Worm (Caenorhabditis elegans) whole organism, late embryonic: ENCODE results near the gene C34F6.9.

Source experiments
- C38D4.7 ChIP-seq: fragments of 200-800 bp; sonication (Bioruptor generic); optimal IDR thresholded peaks from 2 replicates; lab custom pipeline; 2018; ENCODE audit warnings: mild to moderate bottlenecking, missing genetic modification characterization, moderate library complexity, missing compliant biosample characterization
- F13H6.1 ChIP-seq: sonication (generic microtip); optimal IDR thresholded peaks from 2 replicates; lab custom pipeline; 2016; ENCODE audit warnings: missing genetic modification characterization, missing compliant biosample characterization
- K02D7.2 ChIP-seq: sonication (generic microtip); optimal IDR thresholded peaks from 2 replicates; lab custom pipeline; 2017; ENCODE audit warnings: mild to moderate bottlenecking, missing genetic modification characterization, missing compliant biosample characterization
- K09A11.1 ChIP-seq: sonication (generic microtip); optimal IDR thresholded peaks from 2 replicates; lab custom pipeline; 2017; ENCODE audit warnings: antibody characterized with exemption, mild to moderate bottlenecking, missing genetic modification characterization, missing compliant biosample characterization; ENCODE audit not compliant: insufficient read depth
- ahr-1 ChIP-seq: sonication (generic microtip); optimal IDR thresholded peaks from 2 replicates; lab custom pipeline; 2016; ENCODE audit warnings: missing genetic modification characterization, missing compliant biosample characterization
- ama-1 ChIP-seq: fragments of 150-350 bp; optimal IDR thresholded peaks from 2 replicates; lab custom pipeline; 2014
- ceh-18 ChIP-seq: sonication (generic microtip); optimal IDR thresholded peaks from 2 replicates; lab custom pipeline; 2016; ENCODE audit warnings: missing genetic modification characterization, missing compliant biosample characterization
- ceh-19 ChIP-seq: fragments of 200-800 bp; sonication (Bioruptor generic); optimal IDR thresholded peaks from 2 replicates; lab custom pipeline; 2018; ENCODE audit warnings: mild to moderate bottlenecking, missing genetic modification characterization, missing compliant biosample characterization
- ceh-22 ChIP-seq: sonication (generic microtip); optimal IDR thresholded peaks from 2 replicates; lab custom pipeline; 2017; ENCODE audit warnings: missing biosample characterization, missing genetic modification characterization
- ceh-30 ChIP-seq: fragments of 150-350 bp; optimal IDR thresholded peaks from 2 replicates; lab custom pipeline; 2014; ENCODE audit warnings: missing biosample characterization, missing genetic modification characterization
- ceh-31 ChIP-seq: sonication (generic microtip); optimal IDR thresholded peaks from 2 replicates; lab custom pipeline; 2016; ENCODE audit warnings: missing genetic modification characterization, missing compliant biosample characterization
- ceh-34 ChIP-seq: sonication (generic microtip); optimal IDR thresholded peaks from 2 replicates; lab custom pipeline; 2016; ENCODE audit warnings: mild to moderate bottlenecking, missing genetic modification characterization, missing compliant biosample characterization
- ceh-45 ChIP-seq: fragments of 200-800 bp; sonication (Bioruptor generic); IDR thresholded peaks from 2 replicates; pipeline ENCODE4 v1.3.6; 2022; ENCODE audit warnings: missing genetic modification reagents, missing genetic modification characterization, missing compliant biosample characterization
- ceh-6 ChIP-seq: fragments of 200-800 bp; sonication (Bioruptor generic); optimal IDR thresholded peaks from 2 replicates; lab custom pipeline; 2018; ENCODE audit warnings: mild to moderate bottlenecking, missing genetic modification characterization, missing compliant biosample characterization
- ceh-9 ChIP-seq: sonication (generic microtip); optimal IDR thresholded peaks from 2 replicates; lab custom pipeline; 2016; ENCODE audit warnings: mild to moderate bottlenecking, missing genetic modification characterization, inconsistent platforms, missing compliant biosample characterization
- che-1 ChIP-seq: sonication (generic microtip); optimal IDR thresholded peaks from 2 replicates; lab custom pipeline; 2016; ENCODE audit warnings: mild to moderate bottlenecking, missing genetic modification characterization, missing compliant biosample characterization
- dmd-4 ChIP-seq: sonication (generic microtip); optimal IDR thresholded peaks from 2 replicates; lab custom pipeline; 2016; ENCODE audit warnings: borderline replicate concordance, missing genetic modification characterization, missing compliant biosample characterization
- dve-1 ChIP-seq: sonication (generic microtip); optimal IDR thresholded peaks from 2 replicates; lab custom pipeline; 2017; ENCODE audit warnings: antibody characterized with exemption, mild to moderate bottlenecking, missing genetic modification characterization, missing compliant biosample characterization
- elt-2 ChIP-seq: sonication (generic microtip); optimal IDR thresholded peaks from 2 replicates; lab custom pipeline; 2016; ENCODE audit warnings: missing genetic modification reagents, missing genetic modification characterization, missing compliant biosample characterization
- eyg-1 ChIP-seq: sonication (generic microtip); optimal IDR thresholded peaks from 2 replicates; lab custom pipeline; 2016; ENCODE audit warnings: missing genotype, missing genetic modification characterization, missing compliant biosample characterization
- fax-1 ChIP-seq: sonication (generic microtip); optimal IDR thresholded peaks from 2 replicates; lab custom pipeline; 2016; ENCODE audit warnings: missing genotype, missing genetic modification characterization, missing compliant biosample characterization
- hlh-13 ChIP-seq: fragments of 200-800 bp; sonication (Bioruptor generic); optimal IDR thresholded peaks from 2 replicates; lab custom pipeline; 2018; ENCODE audit warnings: mild to moderate bottlenecking, missing genetic modification characterization, missing compliant biosample characterization
- hlh-15 ChIP-seq: sonication (generic microtip); optimal IDR thresholded peaks from 2 replicates; lab custom pipeline; 2016; ENCODE audit warnings: missing genetic modification characterization, missing compliant biosample characterization
- hlh-6 ChIP-seq: sonication (generic microtip); optimal IDR thresholded peaks from 2 replicates; lab custom pipeline; 2016; ENCODE audit warnings: missing genotype, missing genetic modification characterization, missing compliant biosample characterization
- hlh-8 ChIP-seq: sonication (generic microtip); optimal IDR thresholded peaks from 2 replicates; lab custom pipeline; 2016; ENCODE audit warnings: missing genotype, missing genetic modification characterization, missing compliant biosample characterization
- lim-6 ChIP-seq: sonication (generic microtip); optimal IDR thresholded peaks from 2 replicates; lab custom pipeline; 2016; ENCODE audit warnings: missing genetic modification characterization, missing compliant biosample characterization
- lin-11 ChIP-seq: fragments of 200-800 bp; sonication (Bioruptor generic); optimal IDR thresholded peaks from 2 replicates; lab custom pipeline; 2018; ENCODE audit warnings: mild to moderate bottlenecking, missing genetic modification characterization, missing compliant biosample characterization
- madf-2 ChIP-seq: sonication (generic microtip); optimal IDR thresholded peaks from 2 replicates; lab custom pipeline; 2017; ENCODE audit warnings: missing genetic modification characterization, missing compliant biosample characterization
- nfya-1 ChIP-seq: sonication (generic microtip); optimal IDR thresholded peaks from 2 replicates; lab custom pipeline; 2017; ENCODE audit warnings: missing genetic modification characterization, mild to moderate bottlenecking, missing compliant biosample characterization, antibody characterized with exemption, moderate library complexity
- nhr-232 ChIP-seq: sonication (generic microtip); optimal IDR thresholded peaks from 2 replicates; lab custom pipeline; 2016; ENCODE audit warnings: missing genetic modification characterization, missing compliant biosample characterization
- npax-4 ChIP-seq: sonication (generic microtip); optimal IDR thresholded peaks from 2 replicates; lab custom pipeline; 2016; ENCODE audit warnings: missing genetic modification characterization, missing compliant biosample characterization
- pag-3 ChIP-seq: sonication (generic microtip); optimal IDR thresholded peaks from 2 replicates; lab custom pipeline; 2016; ENCODE audit warnings: missing compliant biosample characterization, missing genetic modification characterization, borderline replicate concordance
- pax-1 ChIP-seq: fragments of 150-350 bp; optimal IDR thresholded peaks from 2 replicates; lab custom pipeline; 2014; ENCODE audit warnings: missing biosample characterization, missing genetic modification characterization
- pha-2 ChIP-seq: sonication (generic microtip); optimal IDR thresholded peaks from 2 replicates; lab custom pipeline; 2017; ENCODE audit warnings: mild to moderate bottlenecking, missing genetic modification characterization, missing compliant biosample characterization
- pqm-1 ChIP-seq: sonication (generic microtip); optimal IDR thresholded peaks from 2 replicates; lab custom pipeline; 2016; ENCODE audit warnings: missing genetic modification characterization, missing compliant biosample characterization
- sdc-2 ChIP-seq: sonication (generic microtip); optimal IDR thresholded peaks from 2 replicates; lab custom pipeline; 2016; ENCODE audit warnings: missing genotype, missing genetic modification characterization, missing compliant biosample characterization
- sox-2 ChIP-seq: fragments of 200-800 bp; sonication (Bioruptor generic); IDR thresholded peaks from 2 replicates; pipeline ENCODE4 v1.3.6; 2022; ENCODE audit warnings: missing genetic modification reagents, missing genetic modification characterization, missing compliant biosample characterization
- sox-4 ChIP-seq: sonication (generic microtip); optimal IDR thresholded peaks from 2 replicates; lab custom pipeline; 2017; ENCODE audit warnings: mild to moderate bottlenecking, missing genetic modification characterization, inconsistent platforms, missing compliant biosample characterization
- tbx-2 ChIP-seq: sonication (generic microtip); optimal IDR thresholded peaks from 2 replicates; lab custom pipeline; 2016; ENCODE audit warnings: missing genetic modification characterization, missing compliant biosample characterization
- tbx-7 ChIP-seq: sonication (generic microtip); optimal IDR thresholded peaks from 2 replicates; lab custom pipeline; 2016; ENCODE audit warnings: missing genotype, missing genetic modification characterization, missing compliant biosample characterization
- unc-3 ChIP-seq, 2 experiments: fragments of 200-800 bp in 1 of 2; sonication (Bioruptor generic) in 1 of 2; sonication (generic microtip) in 1 of 2; conservative IDR thresholded peaks in 1 of 2; optimal IDR thresholded peaks in 1 of 2; 2 replicates each; pipeline versions ENCODE4 v1.3.6 to Lab custom; 2016 to 2022; ENCODE audit warnings: missing compliant biosample characterization in 2 of 2, missing genetic modification characterization in 2 of 2, missing genetic modification reagents in 1 of 2
- unc-42 ChIP-seq: sonication (generic microtip); optimal IDR thresholded peaks from 2 replicates; lab custom pipeline; 2016; ENCODE audit warnings: missing genotype, missing genetic modification characterization, missing compliant biosample characterization
- unc-55 ChIP-seq: sonication (generic microtip); optimal IDR thresholded peaks from 2 replicates; lab custom pipeline; 2017; ENCODE audit warnings: missing biosample characterization, missing genetic modification reagents, missing genetic modification characterization
- unc-86 ChIP-seq: sonication (generic microtip); optimal IDR thresholded peaks from 2 replicates; lab custom pipeline; 2016; ENCODE audit warnings: missing genetic modification characterization, missing compliant biosample characterization
- ztf-16 ChIP-seq: sonication (generic microtip); optimal IDR thresholded peaks from 2 replicates; lab custom pipeline; 2017; ENCODE audit warnings: missing genetic modification characterization, missing compliant biosample characterization

Gene C34F6.9

DNA sequence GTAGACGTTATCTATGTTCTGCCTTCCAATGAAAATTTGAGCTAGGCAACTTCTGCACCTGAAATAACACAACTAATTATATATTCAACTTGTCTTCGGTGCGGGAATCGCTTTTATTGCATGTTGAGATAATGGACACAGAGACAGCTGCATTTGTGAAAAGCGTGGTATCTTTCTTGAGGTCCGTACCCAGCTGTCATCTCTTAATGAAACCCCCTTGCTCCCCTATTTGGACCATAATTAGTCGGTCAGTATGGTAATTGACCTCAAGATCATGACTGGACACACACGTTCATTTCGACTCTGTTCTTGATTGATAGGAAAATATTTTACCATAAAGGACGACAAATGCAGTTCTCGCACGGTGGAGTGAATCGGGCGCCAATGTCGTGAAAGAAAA is 11.1 kb downstream of the C34F6.9 start:
- TF ChIP-seq unc-55 (GFP tag; lab: Kevin White, UChicago) = no peak
- peak; percentile 3 for TF ChIP-seq unc-42
- peak; percentile 15 for TF ChIP-seq ceh-31

DNA sequence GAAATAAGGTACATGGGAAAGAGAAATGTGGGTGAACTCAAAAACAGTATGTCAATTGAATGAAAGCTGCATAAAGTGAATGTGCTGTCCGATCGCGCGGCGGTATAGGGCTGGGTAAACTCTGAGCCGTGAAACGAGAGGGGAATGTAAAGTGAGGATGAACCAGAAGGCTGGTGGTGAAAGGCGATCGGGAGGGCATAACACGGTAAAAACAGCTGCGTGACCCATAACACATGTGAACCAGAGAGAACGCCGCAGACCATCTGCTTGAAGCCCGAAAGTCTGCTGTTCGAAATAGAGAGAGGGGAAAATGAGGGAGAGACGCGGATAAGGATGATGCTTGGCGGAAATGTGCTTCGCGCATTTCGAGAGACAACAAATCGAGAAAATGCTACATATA is 12.0 kb downstream of the C34F6.9 start:
- TF ChIP-seq eyg-1 = no peak
- TF ChIP-seq sdc-2 (tag; lab: Kevin White, UChicago) = peak; percentile 26
- TF ChIP-seq elt-2 (tag; lab: Kevin White, UChicago) = no peak
- TF ChIP-seq K09A11.1 (tag; lab: Kevin White, UChicago) = no peak
- TF ChIP-seq ceh-22 (tag; lab: Kevin White, UChicago) = no peak
- TF ChIP-seq ztf-16 (tag; lab: Kevin White, UChicago) = no peak
- TF ChIP-seq ceh-45 (GFP tag; lab: Robert Waterston, UW) = no peak
- no peak for TF ChIP-seq pha-2 (tag; lab: Kevin White, UChicago)
- TF ChIP-seq dve-1 (tag; lab: Kevin White, UChicago) = no peak
- no peak for TF ChIP-seq C38D4.7 (GFP tag; lab: Kevin White, UChicago)
- TF ChIP-seq lim-6 = no peak
- TF ChIP-seq tbx-7 (tag; lab: Kevin White, UChicago) = no peak
- no peak for TF ChIP-seq lin-11 (tag; lab: Kevin White, UChicago)
- no peak for TF ChIP-seq pag-3
- no peak for TF ChIP-seq ceh-9 (tag; lab: Kevin White, UChicago)
- no peak for TF ChIP-seq nfya-1
- TF ChIP-seq hlh-13 (GFP tag; lab: Kevin White, UChicago) = no peak
- no peak for TF ChIP-seq unc-86 (tag; lab: Kevin White, UChicago)
- TF ChIP-seq sox-2 = no peak
- TF ChIP-seq ceh-34 = peak; percentile 45
- TF ChIP-seq ama-1 (lab: Kevin White, UChicago) = no peak
- TF ChIP-seq che-1 (tag; lab: Kevin White, UChicago) = no peak
- no peak for TF ChIP-seq pqm-1
- no peak for TF ChIP-seq fax-1 (tag; lab: Kevin White, UChicago)
- no peak for TF ChIP-seq F13H6.1 (tag; lab: Kevin White, UChicago)
- no peak for TF ChIP-seq ceh-18 (tag; lab: Kevin White, UChicago)
- no peak for TF ChIP-seq unc-3 (GFP tag; conservative IDR thresholded peaks at IDR 0.05; lab: Robert Waterston, UW)
- no peak for TF ChIP-seq unc-3 (tag; optimal IDR thresholded peaks at IDR 0.05; lab: Kevin White, UChicago)
- TF ChIP-seq dmd-4 (tag; lab: Kevin White, UChicago) = no peak
- TF ChIP-seq ceh-6 (GFP tag; lab: Kevin White, UChicago) = no peak
- TF ChIP-seq hlh-15 (tag; lab: Kevin White, UChicago) = no peak
- TF ChIP-seq K02D7.2 = no peak
- no peak for TF ChIP-seq ceh-19 (GFP tag; lab: Kevin White, UChicago)
- peak; percentile 45 for TF ChIP-seq hlh-8 (tag; lab: Kevin White, UChicago)
- peak; percentile 6 for TF ChIP-seq tbx-2
- TF ChIP-seq ahr-1 = no peak
- TF ChIP-seq npax-4 (tag; lab: Kevin White, UChicago) = no peak
- no peak for TF ChIP-seq pax-1
- TF ChIP-seq madf-2 = no peak
- TF ChIP-seq nhr-232 (tag; lab: Kevin White, UChicago) = no peak
- TF ChIP-seq hlh-6 = peak; percentile 23
- no peak for TF ChIP-seq ceh-30
- no peak for TF ChIP-seq sox-4 (tag; lab: Kevin White, UChicago)
- TF ChIP-seq, all 69 proteins: peak for 5
